Worm (Caenorhabditis elegans): ENCODE measurements around the gene frpr-18.

ce11 chrV:6901943-6902549, 31.9 kb downstream of the frpr-18 start:
- TF ChIP-seq ceh-36 (tag; optimal IDR thresholded peaks at IDR 0.05), result no peak
- TF ChIP-seq aly-1 (tag; optimal IDR thresholded peaks at IDR 0.05), result no peak
- no peak for TF ChIP-seq tbx-11 (GFP tag; IDR thresholded peaks at IDR 0.05)
- TF ChIP-seq B0310.2 (tag; optimal IDR thresholded peaks at IDR 0.05), result no peak
- no peak for TF ChIP-seq ama-1 (optimal IDR thresholded peaks at IDR 0.05)
- TF ChIP-seq hnd-1 (tag; optimal IDR thresholded peaks at IDR 0.05), result no peak
- TF ChIP-seq ceh-13 (GFP tag; optimal IDR thresholded peaks at IDR 0.05), result no peak
- no peak for TF ChIP-seq tra-4 (tag; optimal IDR thresholded peaks at IDR 0.05)
- no peak for TF ChIP-seq scrt-1 (GFP tag; IDR thresholded peaks at IDR 0.05)
- TF ChIP-seq flt-1 (GFP tag; IDR thresholded peaks at IDR 0.05), result no peak
- no peak for TF ChIP-seq hmbx-1 (tag; optimal IDR thresholded peaks at IDR 0.05)
- TF ChIP-seq tbx-37 (GFP tag; conservative IDR thresholded peaks at IDR 0.05), result no peak
